Fruit fly (Drosophila melanogaster): ENCODE measurements around the gene gammaSnap2.

The gammaSnap2 gene

DNA sequence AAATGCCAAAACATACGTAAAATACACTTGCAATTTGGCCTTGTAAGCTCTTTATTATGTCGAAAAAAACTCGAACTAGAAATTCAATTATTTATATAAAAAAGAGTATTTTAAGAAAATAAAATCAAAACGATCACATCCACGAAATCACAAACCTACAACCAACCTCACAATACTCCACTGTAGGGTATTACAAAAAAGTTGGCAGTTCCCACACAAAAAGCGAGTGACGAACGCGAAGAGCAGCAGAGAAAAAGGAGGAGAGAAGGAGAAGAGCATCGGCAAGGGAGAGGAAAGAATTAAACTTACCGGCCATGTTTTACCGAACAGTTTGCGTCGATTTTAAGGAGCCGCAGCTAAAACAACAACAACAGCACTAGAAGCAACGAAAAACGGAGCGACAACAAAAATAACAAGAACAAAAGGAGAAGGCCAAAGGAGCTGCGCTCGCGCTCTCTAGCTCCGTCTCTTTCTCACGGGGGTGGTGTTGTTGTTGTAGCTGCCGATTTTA is 11.8 kb upstream of the gammaSnap2 start (continued):
- TF ChIP-seq CG18764 (GFP tag; optimal IDR thresholded peaks at IDR 0.05) (no peak), hkb (optimal IDR thresholded peaks at IDR 0.05) (no peak), hkb (GFP tag; IDR thresholded peaks at IDR 0.05) (no peak), schlank (tag; optimal IDR thresholded peaks at IDR 0.05) (no peak), Gug (GFP tag; IDR thresholded peaks at IDR 0.05) (no peak), al (GFP tag; IDR thresholded peaks at IDR 0.05) (no peak), HmgZ (tag; optimal IDR thresholded peaks at IDR 0.05) (no peak), Kr (GFP tag; optimal IDR thresholded peaks at IDR 0.05) (no peak), lilli (GFP tag; optimal IDR thresholded peaks at IDR 0.05) (no peak), C15 (GFP tag; IDR thresholded peaks at IDR 0.05) (no peak), Dad (GFP tag; optimal IDR thresholded peaks at IDR 0.05) (no peak), CG8281 (tag; optimal IDR thresholded peaks at IDR 0.05) (no peak), inv (GFP tag; IDR thresholded peaks at IDR 0.05; ENCODE audit: partially characterized antibody) (no peak), NfI (GFP tag; optimal IDR thresholded peaks at IDR 0.05) (no peak), twi (tag; optimal IDR thresholded peaks at IDR 0.05) (no peak), sens (GFP tag) (peak; percentile 49), esg (GFP tag; conservative IDR thresholded peaks at IDR 0.05) (no peak), ac (GFP tag; optimal IDR thresholded peaks at IDR 0.05) (no peak), cato (GFP tag; optimal IDR thresholded peaks at IDR 0.05; ENCODE audit: borderline replicate concordance) (no peak), Bteb2 (GFP tag; optimal IDR thresholded peaks at IDR 0.05) (no peak), HLH4C (GFP tag; IDR thresholded peaks at IDR 0.05; ENCODE audit: partially characterized antibody) (no peak), CG5180 (GFP tag; optimal IDR thresholded peaks at IDR 0.05) (no peak), CG9817 (tag; optimal IDR thresholded peaks at IDR 0.05) (no peak), nerfin-2 (GFP tag; IDR thresholded peaks at IDR 0.05; ENCODE audit: partially characterized antibody) (no peak), btn (GFP tag; optimal IDR thresholded peaks at IDR 0.05) (no peak), Trl (optimal IDR thresholded peaks at IDR 0.05) (peak; percentile 50 to 71), Trl (GFP tag; optimal IDR thresholded peaks at IDR 0.05) (peak; percentile 8), CG13894 (tag; optimal IDR thresholded peaks at IDR 0.05) (no peak), CG4707 (GFP tag; optimal IDR thresholded peaks at IDR 0.05) (no peak), Ravus (GFP tag; IDR thresholded peaks at IDR 0.05) (no peak), CG11093 (GFP tag; IDR thresholded peaks at IDR 0.05) (no peak), Pdp1 (GFP tag; optimal IDR thresholded peaks at IDR 0.05) (no peak), CG4617 (GFP tag; optimal IDR thresholded peaks at IDR 0.05; ENCODE audit: borderline replicate concordance) (no peak), CG34376 (GFP tag; optimal IDR thresholded peaks at IDR 0.05) (no peak), Camta (GFP tag; optimal IDR thresholded peaks at IDR 0.05) (no peak), chm (GFP tag; IDR thresholded peaks at IDR 0.05) (no peak), CG6272 (GFP tag; IDR thresholded peaks at IDR 0.05) (no peak), CG11723 (GFP tag; optimal IDR thresholded peaks at IDR 0.05) (no peak), MBD-R2 (GFP tag; IDR thresholded peaks at IDR 0.05) (no peak), HLH54F (GFP tag; optimal IDR thresholded peaks at IDR 0.05) (no peak), HHEX (GFP tag; optimal IDR thresholded peaks at IDR 0.05) (no peak), Oli (tag; optimal IDR thresholded peaks at IDR 0.05) (no peak), CG13624 (GFP tag; optimal IDR thresholded peaks at IDR 0.05) (no peak), sug (tag; optimal IDR thresholded peaks at IDR 0.05) (no peak), CG12744 (GFP tag; optimal IDR thresholded peaks at IDR 0.05) (no peak), bigmax (GFP tag; optimal IDR thresholded peaks at IDR 0.05) (no peak), Jarid2 (GFP tag; optimal IDR thresholded peaks at IDR 0.05) (no peak), Dek (tag; optimal IDR thresholded peaks at IDR 0.05) (no peak), CG2875 (GFP tag; optimal IDR thresholded peaks at IDR 0.05) (no peak), kay (GFP tag; optimal IDR thresholded peaks at IDR 0.05) (no peak), zf30C (GFP tag; optimal IDR thresholded peaks at IDR 0.05) (no peak), Chrac-16 (GFP tag; optimal IDR thresholded peaks at IDR 0.05) (no peak)

Measured in whole organism, embryonic.